Worm (Caenorhabditis elegans): ENCODE data around the gene T26A5.6.

DNA sequence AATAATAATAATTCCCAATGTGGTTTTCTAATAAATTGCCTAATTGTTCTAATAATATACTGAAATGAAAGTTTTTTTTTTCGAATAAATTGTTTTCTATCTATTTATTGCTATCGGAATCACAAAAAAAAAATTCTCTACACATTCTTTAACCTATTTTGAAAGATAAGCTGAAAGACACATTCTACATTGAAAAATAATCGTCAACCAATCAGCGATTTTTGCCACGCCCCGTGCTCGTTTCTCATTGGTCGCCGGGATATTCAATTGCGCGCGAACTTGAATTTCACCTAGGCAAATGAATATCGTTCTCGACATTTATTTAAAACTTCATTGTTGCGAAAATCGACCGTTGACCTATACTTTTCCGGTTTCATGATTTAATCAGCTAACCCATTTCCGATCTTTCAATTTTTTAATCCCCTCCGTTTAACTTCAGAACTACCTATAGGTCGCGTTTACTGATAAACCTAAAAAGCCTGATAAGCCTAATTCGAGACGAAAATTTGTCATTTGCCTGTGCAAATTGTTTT is 49.6 kb upstream of the T26A5.6 start, which contains the start of gene F23F12.3:
- TF ChIP-seq aha-1 (tag) (peak; percentile 74), nhr-77 (tag; optimal IDR thresholded peaks at IDR 0.05) (no peak), nhr-11 (tag; optimal IDR thresholded peaks at IDR 0.05) (no peak), fkh-10 (GFP tag; optimal IDR thresholded peaks at IDR 0.05) (no peak), zfp-2 (tag; optimal IDR thresholded peaks at IDR 0.05) (no peak), nhr-76 (tag; optimal IDR thresholded peaks at IDR 0.05) (no peak), zip-2 (tag; optimal IDR thresholded peaks at IDR 0.05) (no peak), snpc-4 (tag; optimal IDR thresholded peaks at IDR 0.05) (no peak), ceh-28 (tag; optimal IDR thresholded peaks at IDR 0.05) (no peak)

Data from whole organism, L4 larva.